Fruit fly (Drosophila melanogaster) whole organism, embryonic: ENCODE results near the gene CHOp24.
A peak's percentile ranks its signal among the peaks of the same experiment; 100 is the strongest.

Source experiments
- Atf3 ChIP-seq: fragments of 200-800 bp; sonication (Bioruptor generic); optimal IDR thresholded peaks from 3 replicates; lab custom pipeline; 2016; ENCODE audit warnings: missing biosample characterization, missing genetic modification characterization
- BEAF-32 ChIP-seq: fragments of 200-800 bp; sonication (Bioruptor generic); optimal IDR thresholded peaks from 3 replicates; lab custom pipeline; 2017; ENCODE audit warnings: missing biosample characterization, missing genetic modification characterization, mild to moderate bottlenecking, moderate library complexity, missing genetic modification reagents
- CG10147 ChIP-seq: fragments of 200-800 bp; sonication (Bioruptor generic); optimal IDR thresholded peaks from 2 replicates; lab custom pipeline; 2019; ENCODE audit warnings: missing biosample characterization, mild to moderate bottlenecking, missing genetic modification characterization, moderate library complexity
- CG11560 ChIP-seq: fragments of 200-800 bp; sonication (Bioruptor generic); IDR thresholded peaks from 3 replicates; pipeline ENCODE4 v1.3.6; 2022; ENCODE audit warnings: missing biosample characterization, missing genetic modification characterization
- CG12744 ChIP-seq: fragments of 200-800 bp; sonication (Bioruptor generic); optimal IDR thresholded peaks from 2 replicates; lab custom pipeline; 2016; ENCODE audit warnings: missing biosample characterization, missing genetic modification characterization
- CG15601 ChIP-seq: fragments of 200-800 bp; sonication (Bioruptor generic); optimal IDR thresholded peaks from 3 replicates; lab custom pipeline; 2019; ENCODE audit warnings: missing biosample characterization, mild to moderate bottlenecking, missing genetic modification characterization, moderate library complexity
- CG16813 ChIP-seq: fragments of 200-800 bp; sonication (Bioruptor generic); IDR thresholded peaks from 3 replicates; pipeline ENCODE4 v1.3.6; 2022; ENCODE audit warnings: missing biosample characterization, missing genetic modification characterization; ENCODE audit not compliant: partially characterized antibody
- CG17612 ChIP-seq: fragments of 200-800 bp; sonication (Bioruptor generic); IDR thresholded peaks from 2 replicates; pipeline ENCODE4 v1.3.6; 2022; ENCODE audit warnings: missing biosample characterization, missing genetic modification characterization
- CG1792 ChIP-seq: fragments of 200-800 bp; sonication (Bioruptor generic); optimal IDR thresholded peaks from 2 replicates; lab custom pipeline; 2016; ENCODE audit warnings: missing biosample characterization, missing genetic modification characterization
- CG2678 ChIP-seq: fragments of 200-800 bp; sonication (Bioruptor generic); optimal IDR thresholded peaks from 3 replicates; lab custom pipeline; 2019; ENCODE audit warnings: missing biosample characterization, mild to moderate bottlenecking, missing genetic modification characterization, moderate library complexity
- CG4328 ChIP-seq: fragments of 200-800 bp; sonication (Bioruptor generic); optimal IDR thresholded peaks from 3 replicates; lab custom pipeline; 2017; ENCODE audit warnings: missing biosample characterization, missing genetic modification reagents, missing genetic modification characterization
- CG4854 ChIP-seq: fragments of 200-800 bp; sonication (Bioruptor generic); optimal IDR thresholded peaks from 2 replicates; lab custom pipeline; 2016; ENCODE audit warnings: missing biosample characterization, missing genetic modification characterization, inconsistent platforms
- CG6272 ChIP-seq: fragments of 200-800 bp; sonication (Bioruptor generic); IDR thresholded peaks from 2 replicates; pipeline ENCODE4 v1.3.6; 2022; ENCODE audit warnings: missing biosample characterization, missing genetic modification characterization
- CG6854 ChIP-seq: fragments of 200-800 bp; sonication (Bioruptor generic); optimal IDR thresholded peaks from 3 replicates; lab custom pipeline; 2017; ENCODE audit warnings: missing biosample characterization, mild to moderate bottlenecking, missing genetic modification characterization
- CG7839 ChIP-seq: fragments of 200-800 bp; sonication (Bioruptor generic); optimal IDR thresholded peaks from 3 replicates; lab custom pipeline; 2018; ENCODE audit warnings: missing biosample characterization, mild to moderate bottlenecking, missing genetic modification characterization, moderate library complexity
- CG7928 ChIP-seq: fragments of 200-800 bp; sonication (Bioruptor generic); optimal IDR thresholded peaks from 2 replicates; lab custom pipeline; 2017; ENCODE audit warnings: missing biosample characterization, mild to moderate bottlenecking, missing genetic modification characterization
- CG7987 ChIP-seq: fragments of 200-800 bp; sonication (Bioruptor generic); optimal IDR thresholded peaks from 2 replicates; lab custom pipeline; 2018; ENCODE audit warnings: missing biosample characterization, mild to moderate bottlenecking, missing genetic modification characterization, moderate library complexity
- CG8765 ChIP-seq: fragments of 200-800 bp; sonication (Bioruptor generic); IDR thresholded peaks from 2 replicates; pipeline ENCODE4 v1.3.6; 2022; ENCODE audit warnings: missing biosample characterization, missing genetic modification characterization
- CG9932 ChIP-seq: fragments of 200-800 bp; sonication (Bioruptor generic); IDR thresholded peaks from 2 replicates; pipeline ENCODE4 v1.3.6; 2022; ENCODE audit warnings: missing biosample characterization, missing genetic modification characterization
- CHES-1-like ChIP-seq: fragments of 200-800 bp; sonication (Bioruptor generic); optimal IDR thresholded peaks from 2 replicates; lab custom pipeline; 2016; ENCODE audit warnings: missing biosample characterization, missing genetic modification characterization
- Chrac-16 ChIP-seq: fragments of 200-800 bp; sonication (Bioruptor generic); optimal IDR thresholded peaks from 3 replicates; lab custom pipeline; 2016; ENCODE audit warnings: missing biosample characterization, missing genetic modification characterization
- Dip3 ChIP-seq: fragments of 200-800 bp; sonication (Bioruptor generic); optimal IDR thresholded peaks from 3 replicates; lab custom pipeline; 2016; ENCODE audit warnings: missing biosample characterization, missing genetic modification characterization
- Dref ChIP-seq: fragments of 200-800 bp; sonication (Bioruptor generic); IDR thresholded peaks from 2 replicates; pipeline ENCODE4 v1.3.6; 2022; ENCODE audit warnings: missing biosample characterization, missing genetic modification characterization
- NC2β ChIP-seq: fragments of 200-800 bp; sonication (Bioruptor generic); optimal IDR thresholded peaks from 2 replicates; lab custom pipeline; 2016; ENCODE audit warnings: missing biosample characterization, missing genetic modification characterization
- NfI ChIP-seq: fragments of 200-800 bp; sonication (Bioruptor generic); optimal IDR thresholded peaks from 3 replicates; lab custom pipeline; 2018; ENCODE audit warnings: missing biosample characterization, mild to moderate bottlenecking, missing genetic modification characterization, moderate library complexity
- Optix ChIP-seq: fragments of 200-800 bp; sonication (Bioruptor generic); IDR thresholded peaks from 3 replicates; pipeline ENCODE4 v1.3.6; 2022; ENCODE audit warnings: missing biosample characterization, missing genetic modification characterization
- Ssrp ChIP-seq: fragments of 200-800 bp; sonication (Bioruptor generic); optimal IDR thresholded peaks from 2 replicates; lab custom pipeline; 2018; ENCODE audit warnings: missing biosample characterization, mild to moderate bottlenecking, missing genetic modification characterization, moderate library complexity
- Taf1 ChIP-seq: fragments of 200-800 bp; sonication (Bioruptor generic); IDR thresholded peaks from 2 replicates; pipeline ENCODE4 v1.3.6; 2022; ENCODE audit warnings: missing biosample characterization, missing genetic modification characterization
- abd-A ChIP-seq: fragments of 200-800 bp; sonication (Bioruptor generic); optimal IDR thresholded peaks from 3 replicates; lab custom pipeline; 2019; ENCODE audit warnings: missing biosample characterization, mild to moderate bottlenecking, missing genetic modification characterization, moderate library complexity
- ash1 ChIP-seq: fragments of 200-800 bp; sonication (Bioruptor generic); optimal IDR thresholded peaks from 2 replicates; lab custom pipeline; 2018; ENCODE audit warnings: missing biosample characterization, mild to moderate bottlenecking, missing genetic modification characterization
- bsh ChIP-seq, 2 experiments: fragments of 200-800 bp; sonication (Bioruptor generic); optimal IDR thresholded peaks; 2 replicates each; lab custom pipeline; 2017 to 2018; ENCODE audit warnings: mild to moderate bottlenecking in 2 of 2, missing biosample characterization in 2 of 2, missing genetic modification characterization in 2 of 2, moderate library complexity in 1 of 2
- btn ChIP-seq: fragments of 200-800 bp; sonication (Bioruptor generic); optimal IDR thresholded peaks from 2 replicates; lab custom pipeline; 2016; ENCODE audit warnings: missing biosample characterization, missing genetic modification characterization
- crc ChIP-seq: fragments of 200-800 bp; sonication (Bioruptor generic); optimal IDR thresholded peaks from 2 replicates; lab custom pipeline; 2016; ENCODE audit warnings: missing biosample characterization, missing genetic modification characterization
- croc ChIP-seq: fragments of 200-800 bp; sonication (Bioruptor generic); conservative IDR thresholded peaks from 3 replicates; pipeline ENCODE4 v1.3.6; 2022; ENCODE audit warnings: missing biosample characterization, missing genetic modification characterization
- cwo ChIP-seq: fragments of 200-800 bp; sonication (Bioruptor generic); optimal IDR thresholded peaks from 3 replicates; lab custom pipeline; 2017; ENCODE audit warnings: missing biosample characterization, missing genetic modification characterization, mild to moderate bottlenecking, moderate library complexity, missing genetic modification reagents
- dan ChIP-seq: fragments of 200-800 bp; sonication (Bioruptor generic); IDR thresholded peaks from 2 replicates; pipeline ENCODE4 v1.3.6; 2022; ENCODE audit warnings: missing biosample characterization, missing genetic modification characterization
- eve ChIP-seq, 2 experiments: fragments of >200 bp; optimal IDR thresholded peaks; 2 replicates each; lab custom pipeline; 2017; ENCODE audit warnings: missing biosample characterization in 2 of 2, missing genetic modification characterization in 2 of 2
- fru ChIP-seq: fragments of >200 bp; optimal IDR thresholded peaks from 2 replicates; lab custom pipeline; 2017
- hb ChIP-seq: fragments of 200-800 bp; sonication (Bioruptor generic); IDR thresholded peaks from 3 replicates; pipeline ENCODE4 v1.3.6; 2022; ENCODE audit warnings: missing biosample characterization, missing genetic modification characterization; ENCODE audit not compliant: partially characterized antibody
- hbn ChIP-seq: fragments of 200-800 bp; sonication (Bioruptor generic); IDR thresholded peaks from 2 replicates; pipeline ENCODE4 v1.3.6; 2022; ENCODE audit warnings: missing biosample characterization, missing genetic modification characterization; ENCODE audit not compliant: partially characterized antibody
- hth ChIP-seq: fragments of >200 bp; optimal IDR thresholded peaks from 2 replicates; lab custom pipeline; 2017; ENCODE audit warnings: inconsistent platforms
- lab ChIP-seq: fragments of 200-800 bp; sonication (Bioruptor generic); optimal IDR thresholded peaks from 3 replicates; lab custom pipeline; 2017; ENCODE audit warnings: missing biosample characterization, missing genetic modification characterization, mild to moderate bottlenecking, moderate library complexity, missing genetic modification reagents
- otp ChIP-seq: fragments of 200-800 bp; sonication (Bioruptor generic); IDR thresholded peaks from 3 replicates; pipeline ENCODE4, ENCODE4 v1.3.6; 2022; ENCODE audit warnings: missing biosample characterization, missing genetic modification characterization
- p53 ChIP-seq: fragments of 200-800 bp; sonication (Bioruptor generic); optimal IDR thresholded peaks from 2 replicates; lab custom pipeline; 2016; ENCODE audit warnings: missing biosample characterization, missing genetic modification characterization
- salm ChIP-seq: fragments of 200-800 bp; sonication (Bioruptor generic); optimal IDR thresholded peaks from 2 replicates; lab custom pipeline; 2018; ENCODE audit warnings: missing biosample characterization, mild to moderate bottlenecking, missing genetic modification characterization
- sd ChIP-seq: fragments of 200-800 bp; sonication (Bioruptor generic); optimal IDR thresholded peaks from 3 replicates; lab custom pipeline; 2018; ENCODE audit warnings: missing biosample characterization, mild to moderate bottlenecking, missing genetic modification characterization, moderate library complexity
- sima ChIP-seq: fragments of 200-800 bp; sonication (Bioruptor generic); optimal IDR thresholded peaks from 2 replicates; lab custom pipeline; 2016; ENCODE audit warnings: missing biosample characterization, missing genetic modification characterization
- sqz ChIP-seq: fragments of 200-800 bp; sonication (Bioruptor generic); optimal IDR thresholded peaks from 3 replicates; lab custom pipeline; 2018; ENCODE audit warnings: missing biosample characterization, mild to moderate bottlenecking, missing genetic modification characterization
- sr ChIP-seq: fragments of 200-800 bp; sonication (Bioruptor generic); IDR thresholded peaks from 3 replicates; pipeline ENCODE4 v1.3.6; 2022; ENCODE audit warnings: missing biosample characterization, missing genetic modification characterization
- tap ChIP-seq: fragments of 200-800 bp; optimal IDR thresholded peaks from 3 replicates; lab custom pipeline; 2019; ENCODE audit warnings: missing biosample characterization, mild to moderate bottlenecking, missing genetic modification characterization, moderate library complexity
- tin ChIP-seq: fragments of 200-800 bp; sonication (Bioruptor generic); optimal IDR thresholded peaks from 3 replicates; lab custom pipeline; 2016; ENCODE audit warnings: missing biosample characterization, missing genetic modification characterization
- tup ChIP-seq: fragments of 200-800 bp; sonication (Bioruptor generic); optimal IDR thresholded peaks from 2 replicates; lab custom pipeline; 2016; ENCODE audit warnings: missing biosample characterization, mild to moderate bottlenecking, missing genetic modification characterization, moderate library complexity

The CHOp24 gene

dm6 chrX:4553999-4554398, 13.3 kb downstream of the CHOp24 start, which contains the start of gene CG11444 (continued):
- no peak for TF ChIP-seq sima
- TF ChIP-seq CG11560 (tag; lab: Robert Waterston, UW) = no peak
- TF ChIP-seq sqz (GFP tag; lab: Kevin White, UChicago) = peak; percentile 73
- TF ChIP-seq sr = no peak
- TF ChIP-seq CG9932 (GFP tag; lab: Robert Waterston, UW) = peak; percentile 67
- peak; percentile 2 for TF ChIP-seq NC2β (GFP tag; lab: Kevin White, UChicago)
- no peak for TF ChIP-seq Taf1 (GFP tag; lab: Robert Waterston, UW)
- TF ChIP-seq Optix = no peak
- TF ChIP-seq croc (GFP tag; lab: Robert Waterston, UW) = no peak; the same call in 2 of the 3 replicates
- no peak for TF ChIP-seq CG7839 (tag; lab: Kevin White, UChicago)
- TF ChIP-seq salm (tag; lab: Kevin White, UChicago) = no peak
- no peak for TF ChIP-seq tup (GFP tag; lab: Kevin White, UChicago)
- TF ChIP-seq CG16813 = no peak
- no peak for TF ChIP-seq ash1
- TF ChIP-seq CG12744 (GFP tag; lab: Kevin White, UChicago) = no peak
- no peak for TF ChIP-seq CG4328
- TF ChIP-seq sd = peak; percentile 21
- TF ChIP-seq CG7928 = peak; percentile 7
- TF ChIP-seq tin (GFP tag; lab: Kevin White, UChicago) = peak; percentile 37
- no peak for TF ChIP-seq CG17612 (GFP tag; lab: Robert Waterston, UW)
- TF ChIP-seq CG2678 (tag; lab: Kevin White, UChicago) = no peak
- peak; percentile 36 for TF ChIP-seq CG15601 (tag; lab: Kevin White, UChicago)
- TF ChIP-seq Chrac-16 (GFP tag; lab: Kevin White, UChicago) = peak; percentile 5
- TF ChIP-seq otp (GFP tag; lab: Robert Waterston, UW) = no peak
- TF ChIP-seq CG4854 = no peak
- no peak for TF ChIP-seq dan (GFP tag; lab: Robert Waterston, UW)
- TF ChIP-seq CHES-1-like = peak; percentile 70
- TF ChIP-seq Dip3 (GFP tag; lab: Kevin White, UChicago) = peak; percentile 43
- peak; percentile 47; the same call in 1 of the 2 replicates for TF ChIP-seq Dref (GFP tag; lab: Robert Waterston, UW)
- peak in 1 of 2 experiments; percentile 20 for TF ChIP-seq bsh (GFP tag; optimal IDR thresholded peaks at IDR 0.05; lab: Kevin White, UChicago)
- peak; percentile 10 for TF ChIP-seq CG10147 (GFP tag; lab: Kevin White, UChicago)
- TF ChIP-seq fru (lab: Kevin White, UChicago) = no peak
- TF ChIP-seq Atf3 (GFP tag; lab: Kevin White, UChicago) = no peak
- peak; percentile 48 for TF ChIP-seq CG7987 (GFP tag; lab: Kevin White, UChicago)
- no peak for TF ChIP-seq CG6854 (GFP tag; lab: Kevin White, UChicago)
- TF ChIP-seq hbn (GFP tag; lab: Robert Waterston, UW) = no peak
- no peak for TF ChIP-seq abd-A (tag; lab: Kevin White, UChicago)
- TF ChIP-seq CG8765 (GFP tag; lab: Robert Waterston, UW) = 0 out of 2 replicates have a peak, but pooled peaks have one; percentile 23
- no peak for TF ChIP-seq eve (GFP tag; optimal IDR thresholded peaks at IDR 0.05; lab: Kevin White, UChicago)
- peak; percentile 51 for TF ChIP-seq BEAF-32
- TF ChIP-seq crc (GFP tag; lab: Kevin White, UChicago) = no peak
- TF ChIP-seq CG1792 (GFP tag; lab: Kevin White, UChicago) = no peak
- no peak for TF ChIP-seq hth (lab: Kevin White, UChicago)
- no peak for TF ChIP-seq tap
- TF ChIP-seq cwo (GFP tag; lab: Kevin White, UChicago) = no peak
- no peak for TF ChIP-seq lab (GFP tag; lab: Kevin White, UChicago)
- TF ChIP-seq Ssrp (tag; lab: Kevin White, UChicago) = no peak
- no peak for TF ChIP-seq CG6272 (GFP tag; lab: Robert Waterston, UW)
- TF ChIP-seq p53 = peak; percentile 42
- TF ChIP-seq btn (GFP tag; lab: Kevin White, UChicago) = no peak
- no peak for TF ChIP-seq hb
- TF ChIP-seq NfI = peak; percentile 54
